Worm (Caenorhabditis elegans) whole organism, young adult: ENCODE data around the gene F19F10.14.

Experiments used
- C06A6.2 ChIP-seq: fragments of 200-800 bp; sonication (Bioruptor generic); conservative IDR thresholded peaks from 2 replicates; pipeline ENCODE4 v1.3.6; 2022; ENCODE audit warnings: missing genetic modification characterization, missing compliant biosample characterization
- D2030.7 ChIP-seq: fragments of 200-800 bp; sonication (Bioruptor generic); IDR thresholded peaks from 2 replicates; pipeline ENCODE4 v1.3.6; 2022; ENCODE audit warnings: missing genetic modification reagents, missing genetic modification characterization, missing compliant biosample characterization
- F33H1.4 ChIP-seq: fragments of 200-800 bp; sonication (Bioruptor generic); IDR thresholded peaks from 2 replicates; pipeline ENCODE4 v1.3.6; 2022; ENCODE audit warnings: missing genetic modification reagents, missing genetic modification characterization, missing compliant biosample characterization
- F37B4.10 ChIP-seq: fragments of 200-800 bp; sonication (Bioruptor generic); IDR thresholded peaks from 2 replicates; pipeline ENCODE4 v1.3.6; 2022; ENCODE audit warnings: missing genetic modification characterization, missing compliant biosample characterization
- F55B11.4 ChIP-seq: sonication (generic microtip); optimal IDR thresholded peaks from 2 replicates; lab custom pipeline; 2016; ENCODE audit warnings: missing compliant biosample characterization, missing genetic modification characterization, borderline replicate concordance; ENCODE audit not compliant: insufficient read depth
- F57A8.1 ChIP-seq: fragments of 200-800 bp; sonication (Bioruptor generic); optimal IDR thresholded peaks from 2 replicates; lab custom pipeline; 2018; ENCODE audit warnings: mild to moderate bottlenecking, missing genetic modification characterization, moderate library complexity, missing compliant biosample characterization
- F57C9.4 ChIP-seq: sonication (generic microtip); optimal IDR thresholded peaks from 2 replicates; lab custom pipeline; 2017; ENCODE audit warnings: mild to moderate bottlenecking, missing genetic modification characterization, missing compliant biosample characterization
- T26A5.8 ChIP-seq: sonication (generic microtip); optimal IDR thresholded peaks from 2 replicates; lab custom pipeline; 2016; ENCODE audit warnings: missing genetic modification characterization, missing compliant biosample characterization
- Y53F4B.3 ChIP-seq: fragments of 200-800 bp; sonication (Bioruptor generic); IDR thresholded peaks from 2 replicates; pipeline ENCODE4 v1.3.6; 2022; ENCODE audit warnings: missing genetic modification reagents, missing genetic modification characterization, missing compliant biosample characterization
- Y67H2A.10 ChIP-seq: fragments of 200-800 bp; sonication (Bioruptor generic); conservative IDR thresholded peaks from 2 replicates; pipeline ENCODE4 v1.3.6; 2022; ENCODE audit warnings: missing genetic modification reagents, missing genetic modification characterization, missing compliant biosample characterization
- ZK185.1 ChIP-seq: sonication (generic microtip); optimal IDR thresholded peaks from 2 replicates; lab custom pipeline; 2016; ENCODE audit warnings: mild to moderate bottlenecking, missing genetic modification characterization, missing compliant biosample characterization; ENCODE audit not compliant: poor library complexity, severe bottlenecking
- ama-1 ChIP-seq, 3 experiments: fragments of 150-350 bp in 1 of 3; sonication (generic microtip) in 2 of 3; optimal IDR thresholded peaks; 2 replicates each; lab custom pipeline; 2014 to 2018; ENCODE audit warnings: missing biosample characterization in 2 of 3, missing genetic modification characterization in 2 of 3, missing genetic modification reagents in 2 of 3
- attf-6 ChIP-seq: fragments of 200-800 bp; sonication (Bioruptor generic); IDR thresholded peaks from 2 replicates; pipeline ENCODE4 v1.3.6; 2022; ENCODE audit warnings: missing genetic modification reagents, missing genetic modification characterization, missing compliant biosample characterization
- bed-1 ChIP-seq: fragments of 200-800 bp; sonication (Bioruptor generic); IDR thresholded peaks from 2 replicates; pipeline ENCODE4 v1.3.6; 2022; ENCODE audit warnings: missing genetic modification reagents, missing genetic modification characterization, missing compliant biosample characterization
- cebp-2 ChIP-seq: fragments of 200-800 bp; sonication (Bioruptor generic); IDR thresholded peaks from 2 replicates; pipeline ENCODE4 v1.3.6; 2022; ENCODE audit warnings: missing genetic modification characterization, missing compliant biosample characterization
- ceh-100 ChIP-seq: fragments of 200-800 bp; sonication (Bioruptor generic); IDR thresholded peaks from 2 replicates; pipeline ENCODE4 v1.3.6; 2022; ENCODE audit warnings: missing genetic modification reagents, missing genetic modification characterization, missing compliant biosample characterization
- ceh-40 ChIP-seq: fragments of 200-800 bp; sonication (Bioruptor generic); IDR thresholded peaks from 2 replicates; pipeline ENCODE4 v1.3.6; 2022; ENCODE audit warnings: missing genetic modification characterization, missing compliant biosample characterization
- ceh-58 ChIP-seq: fragments of 200-800 bp; sonication (Bioruptor generic); IDR thresholded peaks from 2 replicates; pipeline ENCODE4 v1.3.6; 2022; ENCODE audit warnings: missing genetic modification characterization, missing compliant biosample characterization
- die-1 ChIP-seq: sonication (generic microtip); optimal IDR thresholded peaks from 2 replicates; lab custom pipeline; 2016; ENCODE audit warnings: missing genotype, mild to moderate bottlenecking, missing genetic modification characterization, missing compliant biosample characterization
- dox-1 ChIP-seq: fragments of 200-800 bp; sonication (Bioruptor generic); IDR thresholded peaks from 2 replicates; pipeline ENCODE4 v1.3.6; 2022; ENCODE audit warnings: missing genetic modification reagents, missing genetic modification characterization, missing compliant biosample characterization
- egl-44 ChIP-seq: fragments of 200-800 bp; sonication (Bioruptor generic); IDR thresholded peaks from 2 replicates; pipeline ENCODE4 v1.3.6; 2022; ENCODE audit warnings: missing genetic modification reagents, missing genetic modification characterization, missing compliant biosample characterization
- fkh-3 ChIP-seq: sonication (generic microtip); optimal IDR thresholded peaks from 2 replicates; lab custom pipeline; 2016; ENCODE audit warnings: mild to moderate bottlenecking, missing genetic modification characterization, missing compliant biosample characterization
- hmg-20 ChIP-seq: fragments of 200-800 bp; sonication (Bioruptor generic); IDR thresholded peaks from 2 replicates; pipeline ENCODE4 v1.3.6; 2022; ENCODE audit warnings: missing genetic modification reagents, missing genetic modification characterization, missing compliant biosample characterization
- lag-1 ChIP-seq: fragments of 200-800 bp; sonication (Bioruptor generic); IDR thresholded peaks from 2 replicates; pipeline ENCODE4 v1.3.6; 2022; ENCODE audit warnings: missing genetic modification reagents, missing genetic modification characterization, missing compliant biosample characterization
- let-607 ChIP-seq, 2 experiments: fragments of 200-800 bp in 1 of 2; sonication (Bioruptor generic) in 1 of 2; sonication (generic microtip) in 1 of 2; optimal IDR thresholded peaks; 2 replicates each; lab custom pipeline; 2016 to 2018; ENCODE audit warnings: mild to moderate bottlenecking in 2 of 2, missing compliant biosample characterization in 2 of 2, missing genetic modification characterization in 2 of 2, moderate library complexity in 2 of 2, missing genotype in 1 of 2
- lin-26 ChIP-seq: fragments of 200-800 bp; sonication (Bioruptor generic); IDR thresholded peaks from 2 replicates; pipeline ENCODE4 v1.3.6; 2022; ENCODE audit warnings: missing genetic modification reagents, missing genetic modification characterization, missing compliant biosample characterization
- lin-35 ChIP-seq, 3 experiments: fragments of 150-350 bp in 2 of 3; sonication (generic microtip) in 1 of 3; optimal IDR thresholded peaks; 2 replicates each; lab custom pipeline; 2014 to 2018; ENCODE audit warnings: missing biosample characterization in 3 of 3, missing genetic modification characterization in 3 of 3, missing genetic modification reagents in 3 of 3
- lir-1 ChIP-seq: fragments of 200-800 bp; sonication (Bioruptor generic); conservative IDR thresholded peaks from 2 replicates; pipeline ENCODE4 v1.3.6; 2022; ENCODE audit warnings: missing genetic modification reagents, missing genetic modification characterization, missing compliant biosample characterization
- lsl-1 ChIP-seq: fragments of 200-800 bp; sonication (Bioruptor generic); optimal IDR thresholded peaks from 2 replicates; lab custom pipeline; 2018; ENCODE audit warnings: mild to moderate bottlenecking, missing genetic modification characterization, moderate library complexity, missing compliant biosample characterization
- lsy-27 ChIP-seq: sonication (generic microtip); optimal IDR thresholded peaks from 2 replicates; lab custom pipeline; 2017; ENCODE audit warnings: missing genetic modification characterization, mild to moderate bottlenecking, missing compliant biosample characterization, antibody characterized with exemption, missing genotype, borderline replicate concordance; ENCODE audit not compliant: insufficient read depth
- madf-6 ChIP-seq: fragments of 200-800 bp; sonication (Bioruptor generic); IDR thresholded peaks from 2 replicates; pipeline ENCODE4 v1.3.6; 2022; ENCODE audit warnings: missing genetic modification reagents, missing genetic modification characterization, missing compliant biosample characterization
- madf-8 ChIP-seq: fragments of 200-800 bp; sonication (Bioruptor generic); conservative IDR thresholded peaks from 2 replicates; pipeline ENCODE4 v1.3.6; 2022; ENCODE audit warnings: missing genetic modification reagents, missing genetic modification characterization, missing compliant biosample characterization
- mcd-1 ChIP-seq: fragments of 200-800 bp; sonication (Bioruptor generic); IDR thresholded peaks from 2 replicates; pipeline ENCODE4 v1.3.6; 2022; ENCODE audit warnings: missing genetic modification reagents, missing genetic modification characterization, missing compliant biosample characterization
- nfya-1 ChIP-seq: sonication (generic microtip); optimal IDR thresholded peaks from 2 replicates; lab custom pipeline; 2017; ENCODE audit warnings: antibody characterized with exemption, missing compliant biosample characterization, missing genetic modification characterization, borderline replicate concordance; ENCODE audit not compliant: insufficient read depth
- pbrm-1 ChIP-seq: fragments of 200-800 bp; sonication (Bioruptor generic); IDR thresholded peaks from 2 replicates; pipeline ENCODE4 v1.3.6; 2022; ENCODE audit warnings: missing genetic modification reagents, missing genetic modification characterization, missing compliant biosample characterization
- rec-8 ChIP-seq, 2 experiments: sonication (generic microtip); optimal IDR thresholded peaks; 2 replicates each; lab custom pipeline; 2016; ENCODE audit warnings: mild to moderate bottlenecking in 2 of 2, missing genetic modification characterization in 2 of 2, missing genetic modification reagents in 2 of 2, missing genotype in 2 of 2, missing biosample characterization in 1 of 2, missing compliant biosample characterization in 1 of 2, moderate library complexity in 1 of 2
- rpc-1 ChIP-seq, 2 experiments: fragments of 150-350 bp in 1 of 2; sonication (generic microtip) in 1 of 2; optimal IDR thresholded peaks; 2 replicates each; lab custom pipeline; 2014 to 2018; ENCODE audit warnings: missing biosample characterization in 1 of 2, missing genetic modification characterization in 1 of 2, missing genetic modification reagents in 1 of 2, missing genotype in 1 of 2
- snpc-1.1 ChIP-seq: sonication (generic microtip); optimal IDR thresholded peaks from 2 replicates; lab custom pipeline; 2017; ENCODE audit warnings: missing genetic modification characterization, mild to moderate bottlenecking, missing compliant biosample characterization, antibody characterized with exemption, moderate library complexity, missing genotype, missing genetic modification reagents; ENCODE audit not compliant: insufficient read depth
- tbx-9 ChIP-seq: sonication (generic microtip); optimal IDR thresholded peaks from 2 replicates; lab custom pipeline; 2016; ENCODE audit warnings: borderline replicate concordance, missing genetic modification characterization, inconsistent platforms, missing compliant biosample characterization
- tlf-1 ChIP-seq: fragments of 200-800 bp; sonication (Bioruptor generic); optimal IDR thresholded peaks from 2 replicates; lab custom pipeline; 2018; ENCODE audit warnings: mild to moderate bottlenecking, missing genetic modification characterization, missing compliant biosample characterization
- unc-130 ChIP-seq: sonication (generic microtip); optimal IDR thresholded peaks from 2 replicates; lab custom pipeline; 2016; ENCODE audit warnings: missing genetic modification reagents, missing genetic modification characterization, missing compliant biosample characterization
- unc-62 ChIP-seq: fragments of 150-350 bp; optimal IDR thresholded peaks from 2 replicates; lab custom pipeline; 2014; ENCODE audit warnings: missing biosample characterization, missing genetic modification reagents, missing genetic modification characterization
- zim-3 ChIP-seq: sonication (generic microtip); optimal IDR thresholded peaks from 2 replicates; lab custom pipeline; 2017; ENCODE audit warnings: mild to moderate bottlenecking, missing genetic modification characterization, moderate library complexity, missing compliant biosample characterization
- ztf-18 ChIP-seq: sonication (generic microtip); optimal IDR thresholded peaks from 2 replicates; lab custom pipeline; 2016; ENCODE audit warnings: missing genotype, mild to moderate bottlenecking, missing genetic modification characterization, missing compliant biosample characterization
- ztf-22 ChIP-seq: fragments of 200-800 bp; sonication (Bioruptor generic); optimal IDR thresholded peaks from 2 replicates; lab custom pipeline; 2018; ENCODE audit warnings: mild to moderate bottlenecking, missing genetic modification characterization, moderate library complexity, missing compliant biosample characterization
- ztf-6 ChIP-seq: fragments of 200-800 bp; sonication (Bioruptor generic); IDR thresholded peaks from 2 replicates; pipeline ENCODE4 v1.3.6; 2022; ENCODE audit warnings: missing genetic modification reagents, missing genetic modification characterization, missing compliant biosample characterization

The F19F10.14 gene

ce11 chrV:7575563-7575962 is 4.7 kb upstream of the F19F10.14 start, which contains the start of the genes snu-66 and ints-9 (continued):
- TF ChIP-seq dox-1 (GFP tag; lab: Robert Waterston, UW) (0 out of 2 replicates have a peak, but pooled peaks have one; percentile 16), unc-130 (GFP tag; lab: Kevin White, UChicago) (no peak), lag-1 (no peak), D2030.7 (GFP tag; lab: Robert Waterston, UW) (no peak), madf-6 (GFP tag; lab: Robert Waterston, UW) (peak; percentile 41; the same call in 1 of the 2 replicates), Y67H2A.10 (GFP tag; lab: Robert Waterston, UW) (no peak), F57C9.4 (tag; lab: Kevin White, UChicago) (no peak), rec-8 (tag; optimal IDR thresholded peaks at IDR 0.05; lab: Kevin White, UChicago) (no peak), F37B4.10 (no peak), Y53F4B.3 (GFP tag; lab: Robert Waterston, UW) (no peak), T26A5.8 (no peak), tlf-1 (no peak), die-1 (tag; lab: Kevin White, UChicago) (no peak), egl-44 (GFP tag; lab: Robert Waterston, UW) (no peak), ZK185.1 (peak; percentile 46), cebp-2 (GFP tag; lab: Robert Waterston, UW) (no peak), lsl-1 (peak; percentile 41), F33H1.4 (GFP tag; lab: Robert Waterston, UW) (peak; percentile 40), pbrm-1 (GFP tag; lab: Robert Waterston, UW) (peak; percentile 7; the same call in 1 of the 2 replicates), fkh-3 (tag; lab: Kevin White, UChicago) (no peak), ama-1 (optimal IDR thresholded peaks at IDR 0.05; lab: Kevin White, UChicago) (no peak), ama-1 (GFP tag; optimal IDR thresholded peaks at IDR 0.05; lab: Kevin White, UChicago) (no peak), ztf-18 (peak; percentile 93), hmg-20 (GFP tag; lab: Robert Waterston, UW) (no peak), lin-35 (GFP tag; optimal IDR thresholded peaks at IDR 0.05; lab: Kevin White, UChicago) (peak in 1 of 3 experiments; percentile 75), snpc-1.1 (tag; lab: Kevin White, UChicago) (peak; percentile 24)

- no peak for TF ChIP-seq lin-26 (GFP tag; lab: Robert Waterston, UW)
- no peak for TF ChIP-seq ceh-100 (GFP tag; lab: Robert Waterston, UW)
- no peak for TF ChIP-seq mcd-1
- no peak for TF ChIP-seq zim-3
Observed at ce11 chrV:7570290-7570689, 565 bp downstream of the F19F10.14 start, which contains the start of gene clec-212. Gene clec-212 (minus strand): TSS chrV:7570390.

ce11 chrV:7562947-7563346 is 7.9 kb downstream of the F19F10.14 start, which contains the start of gene F19F10.1:
Gene F19F10.1 (plus strand): TSS chrV:7563247.
- TF ChIP-seq ceh-40 (no peak), lsy-27 (no peak), F57A8.1 (GFP tag; lab: Kevin White, UChicago) (no peak), rpc-1 (optimal IDR thresholded peaks at IDR 0.05; lab: Kevin White, UChicago) (no peak), rpc-1 (tag; optimal IDR thresholded peaks at IDR 0.05; lab: Kevin White, UChicago) (no peak), bed-1 (GFP tag; lab: Robert Waterston, UW) (no peak), unc-62 (no peak), lir-1 (GFP tag; lab: Robert Waterston, UW) (no peak), ztf-22 (GFP tag; lab: Kevin White, UChicago) (no peak), let-607 (tag; optimal IDR thresholded peaks at IDR 0.05; lab: Kevin White, UChicago) (no peak), madf-8 (GFP tag; lab: Robert Waterston, UW) (no peak), nfya-1 (tag; lab: Kevin White, UChicago) (no peak), ceh-58 (GFP tag; lab: Robert Waterston, UW) (no peak), tbx-9 (tag; lab: Kevin White, UChicago) (no peak), attf-6 (GFP tag; lab: Robert Waterston, UW) (no peak), F55B11.4 (tag; lab: Kevin White, UChicago) (no peak), ztf-6 (GFP tag; lab: Robert Waterston, UW) (no peak), C06A6.2 (GFP tag; lab: Robert Waterston, UW) (no peak)
